Worm (Caenorhabditis elegans) whole organism, L4 larva: ENCODE data around the gene R09A1.3.

Experiments
- aly-2 ChIP-seq: sonication (generic microtip); optimal IDR thresholded peaks from 2 replicates; lab custom pipeline; 2018; ENCODE audit warnings: missing biosample characterization, missing genetic modification characterization
- ceh-44 ChIP-seq: fragments of 200-800 bp; sonication (Bioruptor generic); IDR thresholded peaks from 2 replicates; pipeline ENCODE4 v1.3.6; 2022; ENCODE audit warnings: missing genetic modification reagents, missing genetic modification characterization, missing compliant biosample characterization
- lin-13 ChIP-seq: fragments of 150-350 bp; optimal IDR thresholded peaks from 2 replicates; lab custom pipeline; 2014; ENCODE audit warnings: missing biosample characterization, missing genetic modification reagents, missing genetic modification characterization
- nhr-237 ChIP-seq: sonication (generic microtip); optimal IDR thresholded peaks from 2 replicates; lab custom pipeline; 2017; ENCODE audit warnings: missing biosample characterization, missing genetic modification characterization
- zag-1 ChIP-seq: fragments of 150-350 bp; optimal IDR thresholded peaks from 2 replicates; lab custom pipeline; 2014; ENCODE audit warnings: missing biosample characterization, missing genetic modification characterization

DNA sequence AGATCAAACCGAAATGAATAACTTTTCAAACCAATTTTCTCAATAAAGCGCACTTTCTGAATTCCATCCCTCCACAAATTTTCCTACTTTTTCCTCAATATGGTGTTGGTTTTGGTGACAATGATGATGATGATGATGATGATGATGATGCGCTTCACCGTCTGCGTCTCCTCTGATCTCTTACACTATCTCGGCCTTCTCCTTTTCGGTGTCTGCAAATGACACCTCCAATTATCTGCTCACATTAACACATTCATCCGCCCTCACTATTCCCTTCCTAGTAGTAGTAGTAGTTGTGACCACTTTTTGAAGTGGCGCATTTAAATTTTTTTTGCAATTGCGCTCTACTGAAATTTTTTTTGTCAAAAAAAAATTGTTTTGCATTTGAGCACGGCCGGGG, 48.3 kb downstream of the R09A1.3 start:
- TF ChIP-seq nhr-237 (tag; lab: Kevin White, UChicago) (no peak), lin-13 (GFP tag; lab: Kevin White, UChicago) (no peak), ceh-44 (GFP tag; lab: Robert Waterston, UW) (no peak), aly-2 (tag; lab: Kevin White, UChicago) (no peak), zag-1 (tag; lab: Kevin White, UChicago) (no peak)
